Worm (Caenorhabditis elegans): ENCODE data around the gene Y116A8C.30.

ce11 chrIV:17058036-17058435 is 45.5 kb downstream of the Y116A8C.30 start, which contains the start of gene Y116A8C.44:
- TF ChIP-seq ref-1 (GFP tag; conservative IDR thresholded peaks at IDR 0.05) (no peak), tab-1 (GFP tag; IDR thresholded peaks at IDR 0.05) (no peak), ztf-29 (GFP tag; IDR thresholded peaks at IDR 0.05) (no peak), ztf-23 (GFP tag; IDR thresholded peaks at IDR 0.05) (no peak), flt-1 (GFP tag; IDR thresholded peaks at IDR 0.05) (no peak), T22C8.4 (GFP tag; IDR thresholded peaks at IDR 0.05) (no peak), cog-1 (tag; optimal IDR thresholded peaks at IDR 0.05) (no peak)

Measured in whole organism, midembryonic.